Fruit fly (Drosophila melanogaster) whole organism, prepupa: ENCODE data around the gene CG13043.

Source experiments
- Smox ChIP-seq: fragments of 200-800 bp; sonication (Bioruptor generic); optimal IDR thresholded peaks from 3 replicates; lab custom pipeline; 2016; ENCODE audit warnings: missing biosample characterization, missing genetic modification characterization

The CG13043 gene

DNA sequence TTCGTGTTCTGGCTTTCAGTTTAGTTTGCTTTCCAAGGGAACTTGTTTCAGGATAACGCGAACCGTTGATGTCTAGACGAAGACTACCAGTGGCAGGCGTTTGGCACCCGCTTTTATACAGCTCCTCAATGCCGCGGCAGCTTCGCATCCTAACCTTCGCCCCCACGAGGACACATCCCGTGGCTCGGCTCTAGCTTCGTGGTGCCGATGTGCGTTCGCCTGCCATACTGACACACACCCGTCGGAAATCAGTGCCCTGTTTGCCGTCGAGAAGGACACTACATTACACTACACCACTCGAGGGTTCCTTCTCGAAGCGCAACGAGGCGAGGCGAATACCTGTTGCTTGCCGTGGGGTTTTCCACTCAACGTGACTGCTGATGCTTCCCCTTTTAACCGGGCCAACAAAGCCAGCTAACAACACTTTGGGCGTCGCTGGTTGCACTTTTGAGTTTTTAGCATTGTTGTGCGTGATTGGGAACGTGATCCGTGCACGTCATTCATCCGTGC lies 48.5 kb downstream of the CG13043 start, which contains the start of gene CG13054:
CG13054 (minus strand) TSS at position 74 of the 510 bp plus-strand sequence.
- no peak for TF ChIP-seq Smox
